Fruit fly (Drosophila melanogaster) whole organism, wandering third instar larva: ENCODE measurements around the gene CG10587.

Experiments
- Abd-B ChIP-seq: fragments of >200 bp; optimal IDR thresholded peaks from 2 replicates; lab custom pipeline; 2017; ENCODE audit warnings: missing biosample characterization, missing genetic modification characterization
- CG32264 ChIP-seq: fragments of 200-800 bp; sonication (Bioruptor generic); optimal IDR thresholded peaks from 2 replicates; lab custom pipeline; 2016; ENCODE audit warnings: missing biosample characterization, missing genetic modification characterization
- CG9705 ChIP-seq: fragments of 200-800 bp; sonication (Bioruptor generic); optimal IDR thresholded peaks from 2 replicates; lab custom pipeline; 2018; ENCODE audit warnings: missing biosample characterization, mild to moderate bottlenecking, missing genetic modification characterization
- CrebA ChIP-seq: fragments of 200-800 bp; sonication (Bioruptor generic); optimal IDR thresholded peaks from 2 replicates; lab custom pipeline; 2016; ENCODE audit warnings: missing biosample characterization, mild to moderate bottlenecking, missing genetic modification characterization, borderline replicate concordance
- Dfd ChIP-seq: fragments of >200 bp; optimal IDR thresholded peaks from 2 replicates; lab custom pipeline; 2017; ENCODE audit warnings: missing biosample characterization, missing genetic modification characterization
- Dif ChIP-seq: fragments of 200-275, 200-300 bp; sonication (Bioruptor generic); optimal IDR thresholded peaks from 2 replicates; lab custom pipeline; 2018; ENCODE audit warnings: missing biosample characterization, missing genetic modification characterization; ENCODE audit not compliant: partially characterized antibody
- GATAd ChIP-seq: sonication (Bioruptor generic); optimal IDR thresholded peaks from 2 replicates; lab custom pipeline; 2016; ENCODE audit warnings: missing biosample characterization, missing genetic modification characterization
- HLH106 ChIP-seq: fragments of 200-800 bp; optimal IDR thresholded peaks from 3 replicates; lab custom pipeline; 2019; ENCODE audit warnings: missing biosample characterization, mild to moderate bottlenecking, missing genetic modification characterization, moderate library complexity
- Hnf4 ChIP-seq: fragments of 200-800 bp; sonication (Bioruptor generic); optimal IDR thresholded peaks from 2 replicates; lab custom pipeline; 2016; ENCODE audit warnings: missing biosample characterization, mild to moderate bottlenecking, missing genetic modification characterization
- Hr83 ChIP-seq: fragments of 200-300 bp; sonication (Bioruptor generic); optimal IDR thresholded peaks from 2 replicates; lab custom pipeline; 2016; ENCODE audit warnings: missing biosample characterization, mild to moderate bottlenecking, missing genetic modification characterization, moderate library complexity; ENCODE audit not compliant: poor library complexity, severe bottlenecking
- Jra ChIP-seq: sonication (Bioruptor generic); optimal IDR thresholded peaks from 2 replicates; lab custom pipeline; 2016; ENCODE audit warnings: missing biosample characterization, missing genetic modification characterization
- Mio ChIP-seq: sonication (Bioruptor generic); optimal IDR thresholded peaks from 2 replicates; lab custom pipeline; 2016; ENCODE audit warnings: missing biosample characterization, missing genetic modification characterization
- Myc ChIP-seq: fragments of >200 bp; optimal IDR thresholded peaks from 2 replicates; lab custom pipeline; 2017
- N ChIP-seq: fragments of >200 bp; optimal IDR thresholded peaks from 2 replicates; lab custom pipeline; 2018; ENCODE audit warnings: missing biosample characterization, missing external identifiers, missing genetic modification characterization
- OdsH ChIP-seq: fragments of 200-800 bp; sonication (Bioruptor generic); optimal IDR thresholded peaks from 2 replicates; lab custom pipeline; 2016; ENCODE audit warnings: missing biosample characterization, mild to moderate bottlenecking, missing genetic modification characterization
- Rel ChIP-seq, 2 experiments: fragments of 200-800 bp; sonication (Bioruptor generic) in 1 of 2; optimal IDR thresholded peaks; 2 replicates in 1 of 2; 3 replicates in 1 of 2; lab custom pipeline; 2016 to 2019; ENCODE audit warnings: mild to moderate bottlenecking in 2 of 2, missing biosample characterization in 2 of 2, missing genetic modification characterization in 2 of 2, moderate library complexity in 1 of 2
- Sp1 ChIP-seq: fragments of 200-800 bp; sonication (Bioruptor generic); optimal IDR thresholded peaks from 3 replicates; lab custom pipeline; 2019; ENCODE audit warnings: missing biosample characterization, mild to moderate bottlenecking, missing genetic modification characterization, moderate library complexity
- Vsx2 ChIP-seq: fragments of 200-300, 225-300 bp; sonication (Bioruptor generic); optimal IDR thresholded peaks from 2 replicates; lab custom pipeline; 2018; ENCODE audit warnings: missing biosample characterization, missing genetic modification characterization; ENCODE audit not compliant: partially characterized antibody
- br ChIP-seq: fragments of 200-800 bp; sonication (Bioruptor generic); optimal IDR thresholded peaks from 2 replicates; lab custom pipeline; 2016; ENCODE audit warnings: missing biosample characterization, missing genetic modification characterization
- dl ChIP-seq, 2 experiments: fragments of 175-275, 200-275 bp in 1 of 2; fragments of 200-275 bp in 1 of 2; sonication (Bioruptor generic); optimal IDR thresholded peaks; lab custom pipeline; 2018; ENCODE audit warnings: mild to moderate bottlenecking in 2 of 2, missing biosample characterization in 2 of 2, missing genetic modification characterization in 2 of 2, moderate library complexity in 2 of 2; ENCODE audit not compliant: partially characterized antibody in 2 of 2, insufficient read depth in 1 of 2
- dmrt93B ChIP-seq: fragments of 200-800 bp; sonication (Bioruptor generic); optimal IDR thresholded peaks from 2 replicates; lab custom pipeline; 2018; ENCODE audit warnings: missing biosample characterization, mild to moderate bottlenecking, missing genetic modification characterization
- dsf ChIP-seq: sonication (Bioruptor generic); optimal IDR thresholded peaks from 2 replicates; lab custom pipeline; 2016; ENCODE audit warnings: missing biosample characterization, missing genetic modification characterization, borderline replicate concordance
- foxo ChIP-seq, 2 experiments: fragments of 200-800 bp; sonication (Bioruptor generic); optimal IDR thresholded peaks; 2 replicates in 1 of 2; 3 replicates in 1 of 2; lab custom pipeline; 2016 to 2017; ENCODE audit warnings: missing biosample characterization in 2 of 2, missing genetic modification characterization in 2 of 2
- fru ChIP-seq: fragments of 200-800 bp; sonication (Bioruptor generic); optimal IDR thresholded peaks from 3 replicates; lab custom pipeline; 2016; ENCODE audit warnings: missing biosample characterization, mild to moderate bottlenecking, missing genetic modification characterization
- h ChIP-seq: fragments of 200-800 bp; sonication (Bioruptor generic); optimal IDR thresholded peaks from 3 replicates; lab custom pipeline; 2016; ENCODE audit warnings: missing biosample characterization, mild to moderate bottlenecking, missing genetic modification characterization
- jim ChIP-seq: fragments of 175-275, 200-325 bp; sonication (Bioruptor generic); optimal IDR thresholded peaks from 2 replicates; lab custom pipeline; 2016; ENCODE audit warnings: missing biosample characterization, mild to moderate bottlenecking, missing genetic modification characterization
- pan ChIP-seq: fragments of >200 bp; optimal IDR thresholded peaks from 2 replicates; lab custom pipeline; 2017
- psq ChIP-seq: fragments of 200-800 bp; sonication (Bioruptor generic); optimal IDR thresholded peaks from 3 replicates; lab custom pipeline; 2017; ENCODE audit warnings: missing biosample characterization, mild to moderate bottlenecking, missing genetic modification characterization, moderate library complexity
- rgr ChIP-seq: fragments of 200-800 bp; sonication (Bioruptor generic); optimal IDR thresholded peaks from 3 replicates; lab custom pipeline; 2016; ENCODE audit warnings: missing biosample characterization, mild to moderate bottlenecking, missing genetic modification characterization
- sage ChIP-seq: fragments of 200-800 bp; sonication (Bioruptor generic); optimal IDR thresholded peaks from 2 replicates; lab custom pipeline; 2016; ENCODE audit warnings: missing biosample characterization, mild to moderate bottlenecking, missing genetic modification characterization
- sv ChIP-seq: fragments of 200-800 bp; sonication (Bioruptor generic); optimal IDR thresholded peaks from 3 replicates; lab custom pipeline; 2016; ENCODE audit warnings: missing biosample characterization, missing genetic modification characterization
- tai ChIP-seq: sonication (Bioruptor generic); optimal IDR thresholded peaks from 2 replicates; lab custom pipeline; 2016; ENCODE audit warnings: missing biosample characterization, missing genetic modification characterization
- usp ChIP-seq: fragments of >200 bp; optimal IDR thresholded peaks from 2 replicates; lab custom pipeline; 2017; ENCODE audit warnings: missing biosample characterization, missing genetic modification characterization
- woc ChIP-seq: sonication (Bioruptor generic); optimal IDR thresholded peaks from 2 replicates; lab custom pipeline; 2016; ENCODE audit warnings: missing biosample characterization, mild to moderate bottlenecking, missing genetic modification characterization

Gene CG10587

DNA sequence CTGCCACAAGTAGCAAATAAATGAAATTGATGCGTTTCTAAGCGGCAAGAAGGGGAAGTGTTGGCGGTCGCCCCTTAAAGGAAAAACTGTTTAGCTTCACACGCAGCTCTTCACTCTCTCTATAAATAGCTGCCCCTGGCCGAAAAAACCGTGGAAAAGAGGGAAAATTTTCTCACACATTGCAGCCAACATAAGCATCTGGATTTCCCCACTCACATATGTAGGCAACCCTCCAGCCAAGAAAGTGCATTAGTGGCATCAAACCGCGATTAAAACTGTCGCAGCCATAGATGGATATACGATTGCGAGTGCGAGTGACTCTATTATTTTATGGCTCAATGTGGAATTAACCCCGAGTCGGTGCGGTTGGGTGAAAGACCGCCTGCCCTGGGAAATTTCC lies 29.8 kb downstream of the CG10587 start:
- TF ChIP-seq usp (GFP tag; lab: Kevin White, UChicago): no peak
- TF ChIP-seq CrebA (GFP tag; lab: Kevin White, UChicago): no peak
- TF ChIP-seq tai (GFP tag; lab: Kevin White, UChicago): no peak
- TF ChIP-seq jim (GFP tag; lab: Kevin White, UChicago): no peak

DNA sequence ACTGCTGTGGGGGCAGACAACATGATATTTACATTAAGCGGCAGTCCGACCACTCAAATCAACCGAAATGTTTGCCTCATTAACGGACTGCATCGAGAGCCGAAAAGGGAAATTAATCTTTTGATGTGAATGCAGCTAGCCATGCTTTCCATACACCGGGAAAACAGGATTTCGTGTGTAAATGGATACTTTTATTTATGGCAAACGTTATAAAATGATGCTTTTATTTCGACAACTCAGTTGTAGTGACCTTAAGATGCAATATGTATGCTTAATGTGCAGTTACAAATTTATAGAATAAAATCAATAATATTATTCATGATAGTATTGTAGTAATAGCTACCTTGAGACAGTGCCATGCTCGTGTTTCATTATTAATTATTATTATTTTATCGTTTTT lies 30.8 kb downstream of the CG10587 start:
- no peak for TF ChIP-seq Hnf4 (GFP tag; lab: Kevin White, UChicago)
- no peak for TF ChIP-seq rgr (GFP tag; lab: Kevin White, UChicago)
- no peak for TF ChIP-seq pan
- no peak for TF ChIP-seq h (GFP tag; lab: Kevin White, UChicago)
- no peak for TF ChIP-seq HLH106 (tag; lab: Kevin White, UChicago)
- TF ChIP-seq psq (GFP tag; lab: Kevin White, UChicago): no peak
- TF ChIP-seq dl (GFP tag; optimal IDR thresholded peaks at IDR 0.05; lab: Kevin White, UChicago; ENCODE audit: insufficient read depth in 1 of 2, partially characterized antibody in 2 of 2): no peak
- no peak for TF ChIP-seq Dif (GFP tag; lab: Kevin White, UChicago)
- TF ChIP-seq Jra (GFP tag; lab: Kevin White, UChicago): no peak
- no peak for TF ChIP-seq foxo (GFP tag; optimal IDR thresholded peaks at IDR 0.05; lab: Kevin White, UChicago)
- TF ChIP-seq sage: no peak
- TF ChIP-seq dmrt93B (GFP tag; lab: Kevin White, UChicago): no peak
- no peak for TF ChIP-seq Myc (lab: Kevin White, UChicago)
- no peak for TF ChIP-seq fru (GFP tag; lab: Kevin White, UChicago)
- no peak for TF ChIP-seq Abd-B (GFP tag; lab: Kevin White, UChicago)
- no peak for TF ChIP-seq Hr83
- no peak for TF ChIP-seq CG32264 (GFP tag; lab: Kevin White, UChicago)
- TF ChIP-seq OdsH: no peak
- TF ChIP-seq br (GFP tag; lab: Kevin White, UChicago): no peak
- TF ChIP-seq Sp1 (GFP tag; lab: Kevin White, UChicago): no peak

DNA sequence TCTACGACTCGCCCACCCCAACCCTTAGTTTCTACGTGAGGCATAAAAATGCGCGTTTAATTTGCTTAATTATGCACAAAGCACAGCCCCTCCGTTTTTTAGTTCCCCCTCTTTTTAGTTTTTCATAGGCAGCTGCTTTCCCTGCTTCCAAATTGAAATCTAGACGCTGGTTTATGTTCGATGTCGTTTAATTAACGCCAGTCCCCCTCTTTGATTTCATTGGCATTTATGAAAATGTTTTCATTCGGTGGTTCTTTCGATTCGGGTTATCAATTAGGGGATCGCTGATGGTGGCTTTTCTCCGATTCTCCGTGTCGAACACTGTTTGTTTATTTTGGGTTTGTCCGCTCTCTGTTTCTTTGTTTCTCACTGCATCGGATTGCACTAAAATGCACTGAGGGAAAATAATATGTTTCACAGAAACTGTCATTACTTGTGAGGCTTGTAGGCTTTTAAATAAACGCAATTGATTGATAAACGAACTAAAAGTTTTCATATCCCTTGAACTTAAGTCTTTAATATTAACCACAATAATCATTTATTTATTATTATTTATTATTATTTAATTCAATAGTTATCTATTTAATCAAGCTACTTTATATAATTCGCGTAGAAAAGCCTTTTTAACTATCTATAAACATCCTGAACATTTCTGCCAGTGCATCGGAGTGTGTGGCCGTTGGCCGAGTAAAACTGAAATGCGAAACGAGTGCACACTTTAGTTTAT lies 32.1 kb downstream of the CG10587 start:
- TF ChIP-seq Sp1 (GFP tag; lab: Kevin White, UChicago) (peak; percentile 29), fru (GFP tag; lab: Kevin White, UChicago) (peak; percentile 33), jim (GFP tag; lab: Kevin White, UChicago) (no peak), psq (GFP tag; lab: Kevin White, UChicago) (peak; percentile 15), GATAd (no peak), foxo (GFP tag; optimal IDR thresholded peaks at IDR 0.05; lab: Kevin White, UChicago) (peak in 1 of 2 experiments; percentile 48), h (GFP tag; lab: Kevin White, UChicago) (peak; percentile 37), rgr (GFP tag; lab: Kevin White, UChicago) (peak; percentile 7), dmrt93B (GFP tag; lab: Kevin White, UChicago) (peak; percentile 25), HLH106 (tag; lab: Kevin White, UChicago) (peak; percentile 42), Abd-B (GFP tag; lab: Kevin White, UChicago) (no peak)

DNA sequence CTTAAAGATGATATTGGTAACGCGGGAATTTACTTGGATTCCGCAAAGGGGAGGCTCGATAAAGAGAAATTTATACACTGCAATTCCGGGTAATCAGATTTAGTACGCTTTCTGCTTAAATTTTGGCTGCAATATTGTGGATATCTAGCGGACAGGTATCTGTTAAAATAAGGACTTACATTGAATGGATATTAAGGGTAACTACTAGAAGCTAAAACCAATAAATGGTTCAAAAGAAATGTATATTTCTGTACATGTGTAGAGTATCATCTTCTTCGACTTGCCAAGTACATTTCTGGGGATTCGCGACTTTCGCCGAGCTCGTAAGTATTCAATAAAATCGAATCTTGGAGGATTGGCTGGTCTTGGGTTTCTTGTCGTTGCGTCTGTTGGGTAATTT lies 32.9 kb downstream of the CG10587 start:
- TF ChIP-seq dsf (GFP tag; lab: Kevin White, UChicago) (no peak), N (no peak), Mio (GFP tag; lab: Kevin White, UChicago) (no peak), usp (GFP tag; lab: Kevin White, UChicago) (no peak)

DNA sequence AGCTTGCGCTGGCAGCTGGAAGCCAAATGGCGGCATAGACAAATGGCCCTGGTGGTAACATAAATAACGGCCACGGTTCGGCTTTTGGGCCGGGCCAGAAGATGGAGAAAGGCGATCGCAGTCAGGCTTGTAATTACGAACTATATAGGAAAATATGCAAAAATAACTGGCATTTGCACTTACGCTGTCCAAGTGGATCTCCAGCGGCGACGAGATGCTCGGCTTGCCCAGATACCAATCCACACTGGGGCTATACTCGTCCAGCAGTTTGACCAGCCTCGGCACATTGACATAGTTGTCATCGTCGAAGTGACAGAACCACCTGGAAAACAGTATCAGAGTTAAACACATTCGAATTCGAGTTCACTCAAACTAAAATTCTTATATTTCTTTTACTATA lies 34.8 kb downstream of the CG10587 start, which contains the start of gene CG10589:
Gene CG10589, plus strand, starts transcription at position 301 of the 400 bp plus-strand sequence.
- TF ChIP-seq fru (GFP tag; lab: Kevin White, UChicago) (no peak), Dfd (no peak), Vsx2 (GFP tag; lab: Kevin White, UChicago) (no peak), sv (GFP tag; lab: Kevin White, UChicago) (no peak), Rel (GFP tag; optimal IDR thresholded peaks at IDR 0.05; lab: Kevin White, UChicago) (no peak), Rel (tag; optimal IDR thresholded peaks at IDR 0.05; lab: Kevin White, UChicago) (no peak), woc (GFP tag; lab: Kevin White, UChicago) (no peak), Abd-B (GFP tag; lab: Kevin White, UChicago) (no peak), tai (GFP tag; lab: Kevin White, UChicago) (no peak), CG9705 (GFP tag; lab: Kevin White, UChicago) (no peak), sage (no peak), usp (GFP tag; lab: Kevin White, UChicago) (no peak), foxo (GFP tag; optimal IDR thresholded peaks at IDR 0.05; lab: Kevin White, UChicago) (no peak), dsf (GFP tag; lab: Kevin White, UChicago) (no peak)
